Worm (Caenorhabditis elegans) whole organism, late embryonic: ENCODE measurements around the gene sek-5.

ENCODE experiments used
- ceh-18 ChIP-seq: sonication (generic microtip); optimal IDR thresholded peaks from 2 replicates; lab custom pipeline; 2016; ENCODE audit warnings: missing genetic modification characterization, missing compliant biosample characterization
- fkh-10 ChIP-seq: fragments of 150-350 bp; optimal IDR thresholded peaks from 2 replicates; lab custom pipeline; 2014; ENCODE audit warnings: missing biosample characterization, missing genetic modification reagents, missing genetic modification characterization
- hlh-15 ChIP-seq: sonication (generic microtip); optimal IDR thresholded peaks from 2 replicates; lab custom pipeline; 2016; ENCODE audit warnings: missing genetic modification characterization, missing compliant biosample characterization
- lim-6 ChIP-seq: sonication (generic microtip); optimal IDR thresholded peaks from 2 replicates; lab custom pipeline; 2016; ENCODE audit warnings: missing genetic modification characterization, missing compliant biosample characterization
- lin-11 ChIP-seq: fragments of 200-800 bp; sonication (Bioruptor generic); optimal IDR thresholded peaks from 2 replicates; lab custom pipeline; 2018; ENCODE audit warnings: mild to moderate bottlenecking, missing genetic modification characterization, missing compliant biosample characterization
- pag-3 ChIP-seq: sonication (generic microtip); optimal IDR thresholded peaks from 2 replicates; lab custom pipeline; 2016; ENCODE audit warnings: missing compliant biosample characterization, missing genetic modification characterization, borderline replicate concordance
- pha-2 ChIP-seq: sonication (generic microtip); optimal IDR thresholded peaks from 2 replicates; lab custom pipeline; 2017; ENCODE audit warnings: mild to moderate bottlenecking, missing genetic modification characterization, missing compliant biosample characterization
- ref-2 ChIP-seq: sonication (generic microtip); optimal IDR thresholded peaks from 2 replicates; lab custom pipeline; 2016; ENCODE audit warnings: missing genetic modification characterization, missing compliant biosample characterization
- rnt-1 ChIP-seq: sonication (generic microtip); optimal IDR thresholded peaks from 2 replicates; lab custom pipeline; 2016; ENCODE audit warnings: missing genetic modification characterization, missing compliant biosample characterization
- tbx-2 ChIP-seq: sonication (generic microtip); optimal IDR thresholded peaks from 2 replicates; lab custom pipeline; 2016; ENCODE audit warnings: missing genetic modification characterization, missing compliant biosample characterization
- unc-86 ChIP-seq: sonication (generic microtip); optimal IDR thresholded peaks from 2 replicates; lab custom pipeline; 2016; ENCODE audit warnings: missing genetic modification characterization, missing compliant biosample characterization
- ztf-16 ChIP-seq: sonication (generic microtip); optimal IDR thresholded peaks from 2 replicates; lab custom pipeline; 2017; ENCODE audit warnings: missing genetic modification characterization, missing compliant biosample characterization

ce11 chrX:5406345-5406744, 28.9 kb downstream of the sek-5 start, which contains the start of gene C03F11.4:
- TF ChIP-seq ceh-18 (tag; lab: Kevin White, UChicago) (no peak), pag-3 (tag; lab: Kevin White, UChicago) (no peak), lin-11 (no peak), ref-2 (tag; lab: Kevin White, UChicago) (no peak), rnt-1 (tag; lab: Kevin White, UChicago) (no peak), hlh-15 (tag; lab: Kevin White, UChicago) (no peak), tbx-2 (tag; lab: Kevin White, UChicago) (no peak), fkh-10 (no peak), unc-86 (no peak), pha-2 (tag; lab: Kevin White, UChicago) (no peak), ztf-16 (tag; lab: Kevin White, UChicago) (no peak), lim-6 (tag; lab: Kevin White, UChicago) (no peak)
